Worm (Caenorhabditis elegans) whole organism, L4/young adult: ENCODE data around the gene nhr-126.
"Not testable (repeated sequence)": the region's sequence is repeated elsewhere in the genome, so short reads cannot be mapped to it uniquely, and the experiment has no call there.

Experiments used
- W03F9.2 ChIP-seq: fragments of 150-350 bp; optimal IDR thresholded peaks from 2 replicates; lab custom pipeline; 2014; ENCODE audit warnings: missing biosample characterization, missing genetic modification characterization
- dao-5 ChIP-seq: sonication (generic microtip); optimal IDR thresholded peaks from 2 replicates; lab custom pipeline; 2016; ENCODE audit warnings: missing genotype, missing genetic modification characterization, moderate library complexity, missing compliant biosample characterization
- him-1 ChIP-seq: sonication (generic microtip); optimal IDR thresholded peaks from 2 replicates; lab custom pipeline; 2016; ENCODE audit warnings: missing genotype, missing genetic modification reagents, missing genetic modification characterization, missing compliant biosample characterization

Gene nhr-126

DNA sequence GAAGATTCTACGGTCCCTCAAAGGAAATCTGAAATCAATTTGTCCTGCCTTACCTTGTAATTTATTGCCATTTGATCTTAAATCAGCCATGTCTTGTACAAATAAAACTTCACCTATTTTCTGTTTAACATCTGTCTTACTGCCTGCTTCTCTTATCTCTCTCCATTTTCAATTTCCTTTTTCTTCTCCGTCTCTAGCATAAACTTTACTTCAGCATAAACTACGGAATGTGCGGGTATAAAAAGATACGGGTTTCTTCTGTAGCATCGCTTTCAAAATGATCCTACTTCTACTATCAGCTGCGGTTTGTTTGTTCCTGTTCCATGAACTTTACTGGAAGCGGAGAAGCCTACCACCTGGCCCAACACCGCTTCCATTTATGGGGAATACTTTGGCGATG lies 15.9 kb downstream of the nhr-126 start, which contains the start of gene cyp-33C5:
TSS of gene cyp-33C5 (plus strand) at position 254 of the 400 bp plus-strand sequence.
- no peak for TF ChIP-seq him-1 (tag; lab: Kevin White, UChicago)
- TF ChIP-seq W03F9.2 (tag; lab: Kevin White, UChicago) = no peak
- no peak for TF ChIP-seq dao-5 (tag; lab: Kevin White, UChicago)

DNA sequence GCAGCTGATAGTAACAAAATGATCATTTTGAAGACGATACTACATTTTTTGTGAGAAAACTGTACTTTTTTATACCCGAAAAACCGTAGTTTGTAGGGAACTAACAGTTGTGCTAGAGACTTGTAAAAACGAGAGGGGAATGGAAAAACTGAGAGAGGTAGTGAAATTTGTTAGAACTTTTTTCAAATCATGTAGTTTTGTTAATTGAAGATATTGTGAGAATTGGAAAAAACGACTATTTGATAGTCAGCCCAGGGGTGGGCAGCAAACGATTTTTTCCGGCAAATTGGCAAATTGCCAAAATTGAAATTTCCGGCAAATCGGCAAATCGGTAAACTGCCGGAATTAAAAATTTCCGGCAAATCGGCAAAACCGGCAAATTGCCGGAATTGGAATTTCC lies 20.4 kb downstream of the nhr-126 start, which contains the start of gene cyp-33C6:
TSS of gene cyp-33C6 (minus strand) at position 101 of the 400 bp plus-strand sequence.
- TF ChIP-seq dao-5 (tag; lab: Kevin White, UChicago) (no peak), him-1 (tag; lab: Kevin White, UChicago) (no peak), W03F9.2 (tag; lab: Kevin White, UChicago) (no peak)

DNA sequence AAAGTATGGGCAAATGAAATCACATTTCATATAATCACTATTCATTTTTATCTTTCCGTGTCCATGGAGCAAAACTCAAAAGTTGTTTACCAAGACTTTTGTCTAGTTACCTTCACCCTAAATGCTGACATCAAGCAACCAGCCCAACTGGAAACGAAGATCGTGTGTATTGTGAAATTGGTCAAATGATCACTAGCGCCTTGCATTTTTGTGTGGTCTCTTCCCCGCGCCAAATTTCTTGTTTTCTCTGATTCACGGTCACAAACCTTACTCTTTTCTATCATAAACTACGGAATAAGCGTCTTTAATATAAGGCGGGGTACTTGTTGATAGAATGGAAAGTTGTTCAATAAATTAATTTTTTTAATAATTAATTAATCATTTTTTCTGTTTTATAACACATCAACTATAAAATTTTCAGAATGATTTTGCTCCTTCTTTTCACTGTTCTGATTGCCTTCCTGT lies 21.3 kb downstream of the nhr-126 start, which contains the start of gene cyp-33C7:
TSS of gene cyp-33C7 (plus strand) at position 415 of the 465 bp plus-strand sequence.
- TF ChIP-seq dao-5 (tag; lab: Kevin White, UChicago) (no peak), W03F9.2 (tag; lab: Kevin White, UChicago) (no peak), him-1 (tag; lab: Kevin White, UChicago) (no peak)

DNA sequence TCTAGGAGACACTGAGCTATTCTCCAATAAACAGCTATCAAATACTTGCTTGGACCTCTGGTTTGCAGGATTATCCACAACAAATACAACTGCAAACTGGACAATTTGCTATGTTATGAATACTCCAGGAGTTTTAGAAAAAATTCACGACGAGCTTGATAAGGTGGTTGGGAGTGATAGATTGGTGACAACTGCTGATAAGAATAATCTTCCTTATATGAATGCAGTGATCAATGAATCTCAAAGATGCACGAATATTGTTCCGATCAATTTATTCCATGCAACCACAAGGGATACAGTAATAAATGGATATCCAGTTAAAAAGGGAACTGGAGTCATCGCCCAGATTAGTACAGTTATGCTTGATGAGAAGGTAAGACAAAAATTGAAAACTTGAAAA lies 22.9 kb downstream of the nhr-126 start:
- no peak for TF ChIP-seq W03F9.2 (tag; lab: Kevin White, UChicago)
- no peak for TF ChIP-seq dao-5 (tag; lab: Kevin White, UChicago)
- no peak for TF ChIP-seq him-1 (tag; lab: Kevin White, UChicago)

DNA sequence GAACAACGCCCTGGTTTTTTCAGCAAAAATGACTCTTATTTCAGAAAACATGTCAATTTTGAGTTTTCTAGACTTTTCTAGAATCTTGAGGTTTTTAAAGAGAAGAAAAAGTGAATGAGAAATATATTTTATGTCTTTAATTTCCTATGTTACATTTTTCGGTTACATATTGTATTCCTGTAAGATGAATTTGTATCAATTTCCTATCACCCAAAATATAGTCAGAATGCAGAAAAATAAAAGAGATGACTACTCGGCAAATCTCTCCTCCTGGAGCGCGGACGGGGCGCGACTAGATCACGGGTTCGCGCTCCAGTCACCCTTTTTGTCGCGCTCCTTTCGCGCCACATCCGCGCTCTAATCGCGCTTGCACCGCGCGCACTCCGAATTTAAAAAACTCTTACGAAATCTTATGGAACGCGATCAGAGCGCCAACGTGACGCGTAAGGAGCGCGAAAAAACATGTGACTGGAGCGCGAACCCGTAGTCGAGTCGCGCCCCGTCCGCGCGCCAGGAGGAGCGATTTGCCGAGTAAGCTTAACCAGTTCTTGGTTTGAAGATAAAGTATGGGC lies 25.8 kb downstream of the nhr-126 start, which contains the start of gene str-253:
TSS of gene str-253 (minus strand) at position 51 of the 572 bp plus-strand sequence.
- no peak for TF ChIP-seq him-1 (tag; lab: Kevin White, UChicago)
- no peak for TF ChIP-seq dao-5 (tag; lab: Kevin White, UChicago)
- no peak for TF ChIP-seq W03F9.2 (tag; lab: Kevin White, UChicago)

DNA sequence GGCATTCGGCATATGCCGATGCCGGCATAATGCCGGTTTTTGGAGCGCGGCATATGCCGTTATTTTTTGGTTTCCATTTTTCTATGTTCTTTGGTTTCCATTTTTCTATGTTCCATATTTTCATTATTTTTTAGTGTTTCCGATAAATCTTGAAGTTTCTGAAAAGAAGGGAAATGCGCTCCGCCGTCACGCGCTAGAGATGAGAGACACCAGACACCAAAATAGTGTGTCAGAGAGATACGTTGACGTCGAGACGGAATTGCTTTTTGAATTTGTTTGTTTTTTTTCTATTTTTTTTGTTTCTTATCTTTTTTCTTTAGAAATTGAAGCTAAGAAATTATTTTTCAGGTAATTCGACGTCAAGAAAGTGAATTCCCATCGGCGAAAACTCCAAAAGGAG lies 26.3 kb downstream of the nhr-126 start, which contains the start of gene F41B5.1:
TSS of gene F41B5.1 (plus strand) at position 343 of the 400 bp plus-strand sequence.
- not testable (repeated sequence) for TF ChIP-seq dao-5, W03F9.2, him-1 (tag; lab: Kevin White, UChicago)

DNA sequence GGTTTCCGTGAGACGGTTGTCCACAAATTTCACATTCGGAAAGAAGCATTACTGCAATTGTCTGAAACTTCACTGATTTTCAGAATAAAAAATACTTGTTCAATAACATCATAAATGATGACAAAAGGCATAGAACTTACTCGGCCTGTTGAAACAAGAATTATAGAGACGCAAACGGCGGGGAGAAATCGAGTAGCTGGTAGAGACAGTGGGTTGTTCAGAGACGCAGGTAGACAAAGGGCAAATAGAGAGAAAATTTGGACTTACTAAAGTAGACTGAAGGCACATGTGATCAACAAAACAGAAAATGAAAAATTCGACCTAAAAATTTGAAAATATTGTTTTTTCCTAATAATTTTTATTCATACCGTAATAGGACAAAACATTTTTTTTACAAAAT lies 30.9 kb downstream of the nhr-126 start, which contains the start of gene nhr-182:
TSS of gene nhr-182 (minus strand) at position 178 of the 400 bp plus-strand sequence.
- TF ChIP-seq W03F9.2 (tag; lab: Kevin White, UChicago) (no peak), dao-5 (tag; lab: Kevin White, UChicago) (no peak), him-1 (tag; lab: Kevin White, UChicago) (no peak)

DNA sequence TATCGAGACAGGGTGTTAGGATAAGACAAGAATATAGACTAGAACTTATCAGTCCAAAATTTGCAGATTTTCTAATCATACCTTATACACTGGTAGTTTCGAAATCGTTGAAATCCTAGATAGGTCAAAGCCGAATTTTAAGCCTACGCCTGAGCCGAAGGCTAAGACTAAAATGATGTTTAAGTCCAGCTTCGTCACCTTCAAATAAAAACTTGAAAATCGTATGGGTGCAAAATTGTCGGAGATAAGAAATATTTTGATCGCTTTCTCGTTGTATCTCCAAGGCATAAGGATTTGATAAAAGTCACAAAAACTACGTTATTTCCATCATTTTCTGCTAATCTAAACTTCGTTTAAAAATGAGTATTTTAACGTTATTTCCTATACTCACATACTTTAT lies 31.8 kb downstream of the nhr-126 start, which contains the start of gene F41B5.12:
TSS of gene F41B5.12 (plus strand) at position 301 of the 400 bp plus-strand sequence.
- TF ChIP-seq W03F9.2 (tag; lab: Kevin White, UChicago) = no peak
- no peak for TF ChIP-seq him-1 (tag; lab: Kevin White, UChicago)
- no peak for TF ChIP-seq dao-5 (tag; lab: Kevin White, UChicago)

DNA sequence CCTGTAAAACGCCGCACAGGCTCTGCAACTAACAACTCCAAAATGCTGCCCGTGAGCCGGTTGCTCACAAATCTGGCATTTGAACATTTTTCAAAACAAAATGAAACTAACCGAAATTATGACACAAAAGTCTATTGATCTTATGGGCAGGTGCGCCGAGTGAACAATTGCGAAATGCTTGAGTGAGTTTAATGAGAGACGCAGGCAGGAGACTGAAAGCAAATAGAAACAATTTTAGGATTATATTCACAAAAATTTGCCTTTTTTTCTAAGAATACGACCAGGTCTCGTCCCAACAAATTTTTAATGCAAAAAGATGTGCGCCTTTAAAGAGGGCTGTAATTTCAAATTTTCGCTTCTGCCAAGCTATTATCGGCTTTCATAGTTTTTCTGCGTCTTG lies 35.6 kb downstream of the nhr-126 start, which contains the start of gene nhr-183:
TSS of gene nhr-183 (minus strand) at position 180 of the 400 bp plus-strand sequence.
- TF ChIP-seq dao-5 (tag; lab: Kevin White, UChicago) (no peak), him-1 (tag; lab: Kevin White, UChicago) (no peak), W03F9.2 (tag; lab: Kevin White, UChicago) (no peak)

DNA sequence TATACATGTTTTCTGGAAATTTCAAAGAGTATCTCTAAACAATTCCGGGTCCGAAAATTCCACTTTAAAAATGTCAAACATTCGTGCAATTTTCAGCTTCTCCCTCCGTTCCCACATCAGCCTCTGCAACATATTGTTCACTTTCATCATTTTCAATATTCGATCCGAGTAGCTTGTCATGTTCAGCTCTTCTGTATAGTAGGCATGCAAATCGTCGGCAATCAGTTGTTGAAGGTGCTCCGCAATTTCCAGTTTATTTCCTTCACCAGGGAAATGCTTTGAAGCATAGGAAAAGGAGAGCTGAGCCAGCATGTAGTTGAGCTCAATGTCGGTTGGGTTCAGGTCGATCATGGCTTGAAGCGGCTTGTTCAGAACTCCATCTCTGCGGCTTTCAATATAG lies 36.0 kb downstream of the nhr-126 start:
- TF ChIP-seq him-1 (tag; lab: Kevin White, UChicago) (no peak), W03F9.2 (tag; lab: Kevin White, UChicago) (no peak)

DNA sequence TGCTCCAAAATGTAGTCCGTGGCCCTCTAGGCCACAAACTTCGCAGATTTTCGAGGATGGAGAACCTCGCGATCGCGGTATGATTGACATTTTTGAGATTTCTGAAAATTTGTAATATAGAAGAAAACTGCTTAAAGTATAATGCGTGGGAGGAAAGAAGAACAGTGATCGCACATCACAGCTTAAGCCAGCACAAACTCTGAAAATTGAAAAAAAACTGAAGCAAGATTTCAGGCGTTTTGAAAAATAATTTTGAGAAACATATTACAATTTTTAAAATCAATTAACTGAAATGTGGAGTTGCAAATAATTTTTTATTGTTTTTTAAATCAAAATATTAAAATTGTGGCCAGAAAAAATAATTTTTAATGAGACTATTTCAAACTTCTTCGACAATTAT lies 38.1 kb downstream of the nhr-126 start, which contains the start of gene nhr-275:
TSS of gene nhr-275 (minus strand) at position 101 of the 400 bp plus-strand sequence.
- no peak for TF ChIP-seq him-1 (tag; lab: Kevin White, UChicago)
- TF ChIP-seq dao-5 (tag; lab: Kevin White, UChicago) = no peak
- no peak for TF ChIP-seq W03F9.2 (tag; lab: Kevin White, UChicago)

DNA sequence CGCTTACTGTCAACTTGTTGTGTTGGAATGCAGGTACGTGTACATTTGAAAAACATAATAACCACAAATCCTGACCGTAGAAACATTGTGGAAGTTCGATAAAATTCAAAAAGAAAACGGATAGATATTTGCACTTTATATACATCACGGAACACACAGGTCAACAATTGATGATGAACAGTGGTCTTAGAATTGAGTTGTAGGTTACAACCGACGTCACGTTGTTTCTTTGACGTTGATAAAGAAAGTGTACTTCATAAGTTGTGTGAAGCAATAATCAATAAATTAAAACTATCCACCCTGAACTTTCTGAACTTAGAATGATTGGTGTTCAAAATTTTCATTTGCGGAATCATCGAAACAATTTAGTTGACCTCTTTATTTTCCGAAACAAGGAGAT lies 42.9 kb downstream of the nhr-126 start, which contains the start of gene Y5H2A.1:
TSS of gene Y5H2A.1 (minus strand) at position 101 of the 400 bp plus-strand sequence.
- TF ChIP-seq W03F9.2 (tag; lab: Kevin White, UChicago) (no peak), him-1 (tag; lab: Kevin White, UChicago) (no peak), dao-5 (tag; lab: Kevin White, UChicago) (no peak)

DNA sequence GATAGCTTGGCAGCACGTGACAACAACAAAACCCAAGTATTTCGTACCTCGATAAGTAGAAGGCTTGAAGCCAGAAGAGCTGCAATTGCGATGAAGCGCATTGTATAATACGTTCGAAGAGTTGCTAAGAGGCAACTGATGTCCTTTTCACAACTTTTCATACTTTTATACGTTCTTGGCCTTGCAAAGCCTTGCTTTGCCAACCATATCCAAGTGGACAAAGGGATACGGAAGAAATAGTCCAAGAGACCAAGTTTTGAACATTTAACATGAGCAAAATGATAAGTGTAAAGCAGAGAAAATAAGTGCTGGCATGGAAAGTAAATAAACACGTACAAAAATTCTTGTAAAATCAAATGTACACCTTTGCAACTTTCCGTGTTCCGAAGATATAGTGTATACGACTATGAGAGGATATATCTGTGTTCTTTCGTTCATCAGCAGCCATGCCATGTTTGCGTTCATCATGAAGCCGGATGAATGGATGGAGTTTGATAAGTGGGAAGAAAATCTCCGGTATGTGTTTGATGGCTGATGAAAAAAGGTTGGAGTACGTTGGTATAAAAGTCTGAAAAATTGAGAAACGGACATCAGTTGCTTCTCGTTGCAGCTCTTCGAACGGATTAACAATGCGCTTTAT lies 45.5 kb downstream of the nhr-126 start, which contains the start of the genes Y5H2A.4 and abu-4:
TSS of gene Y5H2A.4 (minus strand) at position 101 of the 640 bp plus-strand sequence.
TSS of gene abu-4 (plus strand) at position 590 of the 640 bp plus-strand sequence.
- TF ChIP-seq dao-5 (tag; lab: Kevin White, UChicago) (no peak), him-1 (tag; lab: Kevin White, UChicago) (no peak), W03F9.2 (tag; lab: Kevin White, UChicago) (no peak)
